Worm (Caenorhabditis elegans) whole organism, L4/young adult: ENCODE results near the gene C32H11.3.

Experiments
- W03F9.2 ChIP-seq: fragments of 150-350 bp; optimal IDR thresholded peaks from 2 replicates; lab custom pipeline; 2014; ENCODE audit warnings: missing biosample characterization, missing genetic modification characterization
- dao-5 ChIP-seq: sonication (generic microtip); optimal IDR thresholded peaks from 2 replicates; lab custom pipeline; 2016; ENCODE audit warnings: missing genotype, missing genetic modification characterization, moderate library complexity, missing compliant biosample characterization
- him-1 ChIP-seq: sonication (generic microtip); optimal IDR thresholded peaks from 2 replicates; lab custom pipeline; 2016; ENCODE audit warnings: missing genotype, missing genetic modification reagents, missing genetic modification characterization, missing compliant biosample characterization

- TF ChIP-seq him-1 (tag; lab: Kevin White, UChicago), result no peak
- TF ChIP-seq W03F9.2 (tag; lab: Kevin White, UChicago), result no peak
- TF ChIP-seq dao-5 (tag; lab: Kevin White, UChicago), result no peak
Measured at ce11 chrIV:12900267-12900666, 18.1 kb upstream of the C32H11.3 start, which contains the start of gene K08D8.10.
